Worm (Caenorhabditis elegans) whole organism, L4/young adult: ENCODE results near the gene col-85.

ENCODE experiments used
- dao-5 ChIP-seq: sonication (generic microtip); optimal IDR thresholded peaks from 2 replicates; lab custom pipeline; 2016; ENCODE audit warnings: missing genotype, missing genetic modification characterization, moderate library complexity, missing compliant biosample characterization
- him-1 ChIP-seq: sonication (generic microtip); optimal IDR thresholded peaks from 2 replicates; lab custom pipeline; 2016; ENCODE audit warnings: missing genotype, missing genetic modification reagents, missing genetic modification characterization, missing compliant biosample characterization

- TF ChIP-seq dao-5 (no peak), him-1 (tag; lab: Kevin White, UChicago) (no peak)
Measured at ce11 chrII:12460602-12461453, 34.1 kb downstream of the col-85 start, which contains the start of gene tag-280.
